Fruit fly (Drosophila melanogaster): ENCODE measurements around the gene TM9SF4.

- no peak for TF ChIP-seq CG5204 (GFP tag; optimal IDR thresholded peaks at IDR 0.05)
- no peak for TF ChIP-seq ovo (GFP tag; optimal IDR thresholded peaks at IDR 0.05)
- TF ChIP-seq CG7101 (tag; optimal IDR thresholded peaks at IDR 0.05) = no peak
- no peak for TF ChIP-seq Clk (GFP tag; optimal IDR thresholded peaks at IDR 0.05)
- no peak for TF ChIP-seq cnc (optimal IDR thresholded peaks at IDR 0.05)
- no peak for TF ChIP-seq tj (GFP tag; optimal IDR thresholded peaks at IDR 0.05)
- no peak for TF ChIP-seq cic (GFP tag; optimal IDR thresholded peaks at IDR 0.05)
- no peak for TF ChIP-seq CG33017 (tag; optimal IDR thresholded peaks at IDR 0.05)
- TF ChIP-seq CG12768 (GFP tag; optimal IDR thresholded peaks at IDR 0.05) = no peak
- no peak for TF ChIP-seq CG14711 (tag; optimal IDR thresholded peaks at IDR 0.05)
- no peak for TF ChIP-seq kay (GFP tag; ENCODE audit: borderline replicate concordance)
- no peak for TF ChIP-seq Mnt (GFP tag; optimal IDR thresholded peaks at IDR 0.05)
Observed at dm6 chr2L:13773697-13774096, 26.9 kb downstream of the TM9SF4 start, which contains the start of gene CG43376.

Data from whole organism, adult.